Fruit fly (Drosophila melanogaster): ENCODE data around the gene Septin2.

The Septin2 gene

dm6 chr3R:20594194-20595144 lies 6.3 kb upstream of the Septin2 start (continued):
- TF ChIP-seq CG13424 (tag; optimal IDR thresholded peaks at IDR 0.05) (peak; percentile 93), scrt (GFP tag; optimal IDR thresholded peaks at IDR 0.05) (peak; percentile 75), dan (GFP tag; IDR thresholded peaks at IDR 0.05) (no peak), CG8290 (GFP tag; optimal IDR thresholded peaks at IDR 0.05) (peak; percentile 65), CG8290 (tag; optimal IDR thresholded peaks at IDR 0.05) (peak; percentile 11 to 25), ftz-f1 (GFP tag; optimal IDR thresholded peaks at IDR 0.05) (no peak), B-H2 (GFP tag; optimal IDR thresholded peaks at IDR 0.05) (no peak), CG15514 (GFP tag; optimal IDR thresholded peaks at IDR 0.05) (peak; percentile 42), Doc3 (GFP tag; IDR thresholded peaks at IDR 0.05; ENCODE audit: partially characterized antibody) (no peak), ap (GFP tag; IDR thresholded peaks at IDR 0.05) (peak; percentile 64), CG8944 (GFP tag; optimal IDR thresholded peaks at IDR 0.05) (peak; percentile 21), Mad (GFP tag; optimal IDR thresholded peaks at IDR 0.05) (no peak), sim (GFP tag; IDR thresholded peaks at IDR 0.05) (peak; percentile 79), pita (GFP tag; optimal IDR thresholded peaks at IDR 0.05) (no peak), CG2129 (GFP tag; IDR thresholded peaks at IDR 0.05; ENCODE audit: partially characterized antibody) (no peak), CG12299 (tag; optimal IDR thresholded peaks at IDR 0.05) (peak; percentile 92), Bdp1 (GFP tag; optimal IDR thresholded peaks at IDR 0.05) (no peak), CG34422 (GFP tag; IDR thresholded peaks at IDR 0.05) (peak; percentile 35), Dip3 (GFP tag; optimal IDR thresholded peaks at IDR 0.05) (no peak), gcm2 (GFP tag; optimal IDR thresholded peaks at IDR 0.05) (no peak), CG9817 (tag; optimal IDR thresholded peaks at IDR 0.05) (peak; percentile 75), CG32532 (GFP tag; IDR thresholded peaks at IDR 0.05) (peak; percentile 77), CG15479 (GFP tag; optimal IDR thresholded peaks at IDR 0.05) (peak; percentile 87), CG2199 (GFP tag; IDR thresholded peaks at IDR 0.05) (peak; percentile 75; the same call in 1 of the 3 replicates), Awh (GFP tag; IDR thresholded peaks at IDR 0.05) (peak; percentile 72), Neu2 (GFP tag; optimal IDR thresholded peaks at IDR 0.05; ENCODE audit: borderline replicate concordance) (no peak), nau (GFP tag; optimal IDR thresholded peaks at IDR 0.05) (peak; percentile 51), grn (GFP tag; optimal IDR thresholded peaks at IDR 0.05) (no peak), amos (GFP tag; IDR thresholded peaks at IDR 0.05; ENCODE audit: partially characterized antibody) (no peak), cg (GFP tag; optimal IDR thresholded peaks at IDR 0.05) (peak; percentile 63), CG18011 (GFP tag; optimal IDR thresholded peaks at IDR 0.05) (peak; percentile 47), Mrtf (GFP tag; IDR thresholded peaks at IDR 0.05) (peak; percentile 56; the same call in 1 of the 3 replicates), CG11398 (GFP tag; optimal IDR thresholded peaks at IDR 0.05) (no peak), Stat92E (GFP tag; optimal IDR thresholded peaks at IDR 0.05) (peak in 1 of 3 experiments; percentile 88), Ravus (GFP tag; IDR thresholded peaks at IDR 0.05) (peak; percentile 66), NfI (GFP tag; optimal IDR thresholded peaks at IDR 0.05) (peak; percentile 59), NC2α (GFP tag; optimal IDR thresholded peaks at IDR 0.05) (no peak), tio (GFP tag; optimal IDR thresholded peaks at IDR 0.05) (peak; percentile 86), lov (optimal IDR thresholded peaks at IDR 0.05) (no peak), lov (GFP tag; IDR thresholded peaks at IDR 0.05) (0 out of 3 replicates have a peak, but pooled peaks have one; percentile 15), Hand (GFP tag; optimal IDR thresholded peaks at IDR 0.05) (peak; percentile 47), CG9727 (GFP tag; optimal IDR thresholded peaks at IDR 0.05) (peak; percentile 97), Xbp1 (GFP tag; optimal IDR thresholded peaks at IDR 0.05) (peak; percentile 80), crc (GFP tag; optimal IDR thresholded peaks at IDR 0.05) (no peak), ken (GFP tag; IDR thresholded peaks at IDR 0.05) (peak; percentile 76), CHES-1-like (GFP tag; optimal IDR thresholded peaks at IDR 0.05) (no peak), mld (GFP tag; IDR thresholded peaks at IDR 0.05; ENCODE audit: partially characterized antibody) (no peak), CG10366 (GFP tag; IDR thresholded peaks at IDR 0.05) (peak; percentile 71)
